Fruit fly (Drosophila melanogaster) whole organism, embryonic: ENCODE measurements around the gene CG7179.

Experiments used
- CG1024 ChIP-seq: fragments of 200-800 bp; sonication (Bioruptor generic); IDR thresholded peaks from 2 replicates; pipeline ENCODE4 v1.3.6; 2022; ENCODE audit warnings: missing biosample characterization, missing genetic modification characterization
- CG10274 ChIP-seq: fragments of 200-800 bp; sonication (Bioruptor generic); optimal IDR thresholded peaks from 3 replicates; lab custom pipeline; 2017; ENCODE audit warnings: missing biosample characterization, mild to moderate bottlenecking, missing genetic modification characterization
- CG12299 ChIP-seq: fragments of 200-800 bp; sonication (Bioruptor generic); optimal IDR thresholded peaks from 2 replicates; lab custom pipeline; 2018; ENCODE audit warnings: missing biosample characterization, mild to moderate bottlenecking, missing genetic modification characterization
- CG15479 ChIP-seq: fragments of 200-800 bp; sonication (Bioruptor generic); optimal IDR thresholded peaks from 3 replicates; lab custom pipeline; 2019; ENCODE audit warnings: missing biosample characterization, mild to moderate bottlenecking, missing genetic modification characterization, moderate library complexity
- CG1603 ChIP-seq: fragments of 200-800 bp; sonication (Bioruptor generic); optimal IDR thresholded peaks from 2 replicates; lab custom pipeline; 2019; ENCODE audit warnings: missing biosample characterization, mild to moderate bottlenecking, missing genetic modification characterization, moderate library complexity
- CG16813 ChIP-seq: fragments of 200-800 bp; sonication (Bioruptor generic); IDR thresholded peaks from 3 replicates; pipeline ENCODE4 v1.3.6; 2022; ENCODE audit warnings: missing biosample characterization, missing genetic modification characterization; ENCODE audit not compliant: partially characterized antibody
- CG18476 ChIP-seq: fragments of 200-800 bp; sonication (Bioruptor generic); optimal IDR thresholded peaks from 2 replicates; lab custom pipeline; 2016; ENCODE audit warnings: missing biosample characterization, mild to moderate bottlenecking, missing genetic modification characterization
- CG18619 ChIP-seq: fragments of 200-800 bp; sonication (Bioruptor generic); optimal IDR thresholded peaks from 3 replicates; lab custom pipeline; 2017; ENCODE audit warnings: missing biosample characterization, mild to moderate bottlenecking, missing genetic modification characterization
- CG2120 ChIP-seq: fragments of 200-800 bp; sonication (Bioruptor generic); optimal IDR thresholded peaks from 3 replicates; lab custom pipeline; 2016; ENCODE audit warnings: missing biosample characterization, missing genetic modification characterization
- CG2199 ChIP-seq: fragments of 200-800 bp; sonication (Bioruptor generic); IDR thresholded peaks from 3 replicates; pipeline ENCODE4 v1.3.6; 2022; ENCODE audit warnings: missing biosample characterization, missing genetic modification characterization
- CG2875 ChIP-seq: fragments of 200-800 bp; sonication (Bioruptor generic); optimal IDR thresholded peaks from 2 replicates; lab custom pipeline; 2017; ENCODE audit warnings: missing biosample characterization, mild to moderate bottlenecking, missing genetic modification characterization, missing genetic modification reagents
- CG3065 ChIP-seq: fragments of 200-800 bp; sonication (Bioruptor generic); optimal IDR thresholded peaks from 2 replicates; lab custom pipeline; 2016; ENCODE audit warnings: missing biosample characterization, missing genetic modification characterization
- CG32772 ChIP-seq: fragments of 200-800 bp; sonication (Bioruptor generic); IDR thresholded peaks from 2 replicates; pipeline ENCODE4 v1.3.6; 2022; ENCODE audit warnings: missing biosample characterization, missing genetic modification characterization
- CG3838 ChIP-seq: fragments of 200-800 bp; sonication (Bioruptor generic); optimal IDR thresholded peaks from 3 replicates; lab custom pipeline; 2016; ENCODE audit warnings: missing biosample characterization, missing genetic modification characterization
- CG4282 ChIP-seq: fragments of 200-800 bp; sonication (Bioruptor generic); optimal IDR thresholded peaks from 2 replicates; lab custom pipeline; 2016; ENCODE audit warnings: missing biosample characterization, missing genetic modification characterization
- CG7271 ChIP-seq: fragments of 200-800 bp; sonication (Bioruptor generic); optimal IDR thresholded peaks from 2 replicates; lab custom pipeline; 2018; ENCODE audit warnings: missing biosample characterization, mild to moderate bottlenecking, missing genetic modification characterization, moderate library complexity
- CG9609 ChIP-seq: fragments of 200-800 bp; sonication (Bioruptor generic); optimal IDR thresholded peaks from 3 replicates; lab custom pipeline; 2016; ENCODE audit warnings: missing biosample characterization, missing genetic modification characterization
- E2f1 ChIP-seq: fragments of 200-800 bp; sonication (Bioruptor generic); IDR thresholded peaks from 2 replicates; pipeline ENCODE4 v1.3.6; 2022; ENCODE audit warnings: missing biosample characterization, missing genetic modification characterization
- Fer1 ChIP-seq: fragments of 200-800 bp; sonication (Bioruptor generic); optimal IDR thresholded peaks from 2 replicates; lab custom pipeline; 2017; ENCODE audit warnings: missing biosample characterization, mild to moderate bottlenecking, missing genetic modification characterization
- Gug ChIP-seq: fragments of 200-800 bp; sonication (Bioruptor generic); IDR thresholded peaks from 4 replicates; pipeline ENCODE4 v1.3.6; 2022; ENCODE audit warnings: missing biosample characterization, missing genetic modification characterization
- Hand ChIP-seq: fragments of 200-800 bp; sonication (Bioruptor generic); optimal IDR thresholded peaks from 2 replicates; lab custom pipeline; 2017; ENCODE audit warnings: mild to moderate bottlenecking, missing biosample characterization, missing genetic modification reagents, missing genetic modification characterization
- Hmr ChIP-seq: fragments of 200-800 bp; sonication (Bioruptor generic); optimal IDR thresholded peaks from 3 replicates; lab custom pipeline; 2017; ENCODE audit warnings: mild to moderate bottlenecking, missing biosample characterization, missing genetic modification reagents, missing genetic modification characterization
- Kr ChIP-seq: fragments of 200-800 bp; sonication (Bioruptor generic); optimal IDR thresholded peaks from 2 replicates; lab custom pipeline; 2017; ENCODE audit warnings: missing biosample characterization, mild to moderate bottlenecking, missing genetic modification characterization
- Lpt ChIP-seq: fragments of >200 bp; optimal IDR thresholded peaks from 2 replicates; lab custom pipeline; 2018; ENCODE audit warnings: missing biosample characterization, missing genetic modification characterization
- Med ChIP-seq: fragments of 200-800 bp; sonication (Bioruptor generic); peaks from one replicate; lab custom pipeline; 2016; ENCODE audit warnings: missing biosample characterization, missing genetic modification characterization, mild to moderate bottlenecking, inconsistent platforms, moderate library complexity
- NC2β ChIP-seq: fragments of 200-800 bp; sonication (Bioruptor generic); optimal IDR thresholded peaks from 2 replicates; lab custom pipeline; 2016; ENCODE audit warnings: missing biosample characterization, missing genetic modification characterization
- Oli ChIP-seq: fragments of 200-800 bp; sonication (Bioruptor generic); optimal IDR thresholded peaks from 2 replicates; lab custom pipeline; 2018; ENCODE audit warnings: missing biosample characterization, mild to moderate bottlenecking, missing genetic modification characterization, moderate library complexity
- Poxn ChIP-seq: fragments of 200-800 bp; sonication (Bioruptor generic); IDR thresholded peaks from 2 replicates; pipeline ENCODE4 v1.3.6; 2022; ENCODE audit warnings: missing biosample characterization, missing genetic modification characterization
- Side ChIP-seq: fragments of 200-800 bp; sonication (Bioruptor generic); optimal IDR thresholded peaks from 2 replicates; lab custom pipeline; 2016; ENCODE audit warnings: missing biosample characterization, missing genetic modification characterization
- Sox102F ChIP-seq: fragments of 200-800 bp; sonication (Bioruptor generic); optimal IDR thresholded peaks from 2 replicates; lab custom pipeline; 2018; ENCODE audit warnings: missing biosample characterization, mild to moderate bottlenecking, missing genetic modification characterization, moderate library complexity
- bowl ChIP-seq: fragments of 200-800 bp; sonication (Bioruptor generic); IDR thresholded peaks from 2 replicates; pipeline ENCODE4 v1.3.6; 2022; ENCODE audit warnings: missing biosample characterization, missing genetic modification characterization
- bsh ChIP-seq, 2 experiments: fragments of 200-800 bp; sonication (Bioruptor generic); optimal IDR thresholded peaks; 2 replicates each; lab custom pipeline; 2017 to 2018; ENCODE audit warnings: mild to moderate bottlenecking in 2 of 2, missing biosample characterization in 2 of 2, missing genetic modification characterization in 2 of 2, moderate library complexity in 1 of 2
- crc ChIP-seq: fragments of 200-800 bp; sonication (Bioruptor generic); optimal IDR thresholded peaks from 2 replicates; lab custom pipeline; 2016; ENCODE audit warnings: missing biosample characterization, missing genetic modification characterization
- ewg ChIP-seq: fragments of 200-800 bp; sonication (Bioruptor generic); optimal IDR thresholded peaks from 3 replicates; lab custom pipeline; 2017; ENCODE audit warnings: mild to moderate bottlenecking, missing biosample characterization, missing genetic modification reagents, missing genetic modification characterization
- gsb ChIP-seq: fragments of 200-800 bp; sonication (Bioruptor generic); IDR thresholded peaks from 2 replicates; pipeline ENCODE4 v1.3.6; 2022; ENCODE audit warnings: missing biosample characterization, missing genetic modification characterization
- h ChIP-seq: fragments of >200 bp; optimal IDR thresholded peaks from 2 replicates; lab custom pipeline; 2017
- her ChIP-seq: fragments of 200-800 bp; sonication (Bioruptor generic); optimal IDR thresholded peaks from 2 replicates; lab custom pipeline; 2016; ENCODE audit warnings: missing biosample characterization, missing genetic modification characterization
- kni ChIP-seq: fragments of 200-800 bp; sonication (Bioruptor generic); optimal IDR thresholded peaks from 3 replicates; lab custom pipeline; 2017; ENCODE audit warnings: mild to moderate bottlenecking, missing biosample characterization, missing genetic modification reagents, missing genetic modification characterization
- lilli ChIP-seq: fragments of 200-800 bp; sonication (Bioruptor generic); optimal IDR thresholded peaks from 3 replicates; lab custom pipeline; 2016; ENCODE audit warnings: missing biosample characterization, missing genetic modification characterization
- luna ChIP-seq: fragments of 200-800 bp; sonication (Bioruptor generic); optimal IDR thresholded peaks from 2 replicates; lab custom pipeline; 2016; ENCODE audit warnings: missing biosample characterization, missing genetic modification characterization
- oc ChIP-seq: fragments of 200-800 bp; sonication (Bioruptor generic); optimal IDR thresholded peaks from 2 replicates; lab custom pipeline; 2018; ENCODE audit warnings: missing biosample characterization, mild to moderate bottlenecking, missing genetic modification characterization, moderate library complexity
- peb ChIP-seq: fragments of 200-800 bp; sonication (Bioruptor generic); IDR thresholded peaks from 2 replicates; pipeline ENCODE4 v1.3.6; 2022; ENCODE audit warnings: missing biosample characterization, missing genetic modification characterization
- pzg ChIP-seq: fragments of 200-800 bp; sonication (Bioruptor generic); optimal IDR thresholded peaks from 3 replicates; lab custom pipeline; 2018; ENCODE audit warnings: missing biosample characterization, mild to moderate bottlenecking, missing genetic modification characterization, moderate library complexity
- schlank ChIP-seq: fragments of 200-800 bp; sonication (Bioruptor generic); optimal IDR thresholded peaks from 2 replicates; lab custom pipeline; 2018; ENCODE audit warnings: missing biosample characterization, mild to moderate bottlenecking, missing genetic modification characterization
- sim ChIP-seq: fragments of 200-800 bp; sonication (Bioruptor generic); IDR thresholded peaks from 2 replicates; pipeline ENCODE4 v1.3.6; 2022; ENCODE audit warnings: missing biosample characterization, missing genetic modification characterization
- sna ChIP-seq: fragments of 200-800 bp; sonication (Bioruptor generic); IDR thresholded peaks from 2 replicates; pipeline ENCODE4 v1.3.6; 2022; ENCODE audit warnings: missing biosample characterization, missing genetic modification characterization; ENCODE audit not compliant: partially characterized antibody
- stwl ChIP-seq: fragments of 200-800 bp; sonication (Bioruptor generic); optimal IDR thresholded peaks from 3 replicates; lab custom pipeline; 2018; ENCODE audit warnings: missing biosample characterization, mild to moderate bottlenecking, missing genetic modification characterization, moderate library complexity
- unpg ChIP-seq: fragments of 200-800 bp; sonication (Bioruptor generic); optimal IDR thresholded peaks from 3 replicates; lab custom pipeline; 2018; ENCODE audit warnings: missing biosample characterization, mild to moderate bottlenecking, missing genetic modification characterization, moderate library complexity
- vnd ChIP-seq: fragments of 200-800 bp; sonication (Bioruptor generic); IDR thresholded peaks from 3 replicates; pipeline ENCODE4 v1.3.6; 2022; ENCODE audit warnings: missing biosample characterization, missing genetic modification characterization; ENCODE audit not compliant: partially characterized antibody
- zfh2 ChIP-seq: fragments of 200-800 bp; sonication (Bioruptor generic); optimal IDR thresholded peaks from 2 replicates; lab custom pipeline; 2016; ENCODE audit warnings: missing biosample characterization, missing genetic modification characterization

The CG7179 gene

dm6 chr2L:7821279-7821848 lies 43.5 kb upstream of the CG7179 start (continued):
- TF ChIP-seq sna (GFP tag; lab: Robert Waterston, UW) (peak; percentile 88), Med (peak; percentile 95), CG9609 (GFP tag; lab: Kevin White, UChicago) (peak; percentile 57), unpg (GFP tag; lab: Kevin White, UChicago) (peak; percentile 55), schlank (peak; percentile 4), E2f1 (GFP tag; lab: Robert Waterston, UW) (peak; percentile 18; the same call in 1 of the 2 replicates), ewg (no peak), Fer1 (GFP tag; lab: Kevin White, UChicago) (peak; percentile 52), CG3065 (GFP tag; lab: Kevin White, UChicago) (no peak), stwl (tag; lab: Kevin White, UChicago) (peak; percentile 89), lilli (GFP tag; lab: Kevin White, UChicago) (peak; percentile 78), CG7271 (tag; lab: Kevin White, UChicago) (peak; percentile 20), Hand (GFP tag; lab: Kevin White, UChicago) (peak; percentile 2), oc (tag; lab: Kevin White, UChicago) (no peak), Oli (tag; lab: Kevin White, UChicago) (peak; percentile 15), CG3838 (GFP tag; lab: Kevin White, UChicago) (no peak), vnd (peak; percentile 79), Gug (GFP tag; lab: Robert Waterston, UW) (peak; percentile 31; the same call in 1 of the 4 replicates), Sox102F (no peak), her (GFP tag; lab: Kevin White, UChicago) (peak; percentile 64), Kr (GFP tag; lab: Kevin White, UChicago) (no peak), Hmr (GFP tag; lab: Kevin White, UChicago) (peak; percentile 66), CG10274 (no peak), NC2β (peak; percentile 54), luna (GFP tag; lab: Kevin White, UChicago) (no peak), CG2875 (peak; percentile 39), CG2120 (GFP tag; lab: Kevin White, UChicago) (peak; percentile 79), h (lab: Kevin White, UChicago) (no peak), Poxn (GFP tag; lab: Robert Waterston, UW) (no peak), CG18619 (no peak), crc (GFP tag; lab: Kevin White, UChicago) (no peak), sim (GFP tag; lab: Robert Waterston, UW) (0 out of 2 replicates have a peak, but pooled peaks have one; percentile 29), CG4282 (no peak), kni (no peak), CG12299 (tag; lab: Kevin White, UChicago) (no peak), zfh2 (GFP tag; lab: Kevin White, UChicago) (peak; percentile 71), Side (peak; percentile 43), CG18476 (GFP tag; lab: Kevin White, UChicago) (peak; percentile 15), CG16813 (GFP tag; lab: Robert Waterston, UW) (peak; percentile 82), CG2199 (GFP tag; lab: Robert Waterston, UW) (0 out of 3 replicates have a peak, but pooled peaks have one; percentile 14), CG1603 (tag; lab: Kevin White, UChicago) (no peak), gsb (GFP tag; lab: Robert Waterston, UW) (no peak), bowl (GFP tag; lab: Robert Waterston, UW) (no peak), Lpt (GFP tag; lab: Kevin White, UChicago) (no peak), CG15479 (GFP tag; lab: Kevin White, UChicago) (peak; percentile 32), CG32772 (GFP tag; lab: Robert Waterston, UW) (peak; percentile 23; the same call in 1 of the 2 replicates), bsh (GFP tag; optimal IDR thresholded peaks at IDR 0.05; lab: Kevin White, UChicago) (peak; percentile 2 to 38), CG1024 (GFP tag; lab: Robert Waterston, UW) (0 out of 2 replicates have a peak, but pooled peaks have one; percentile 3), peb (GFP tag; lab: Robert Waterston, UW) (0 out of 2 replicates have a peak, but pooled peaks have one; percentile 37), pzg (GFP tag; lab: Kevin White, UChicago) (peak; percentile 64)
